Fruit fly (Drosophila melanogaster): ENCODE data around the gene CG12520.
A peak's percentile ranks its signal among the peaks of the same experiment; 100 is the strongest.

The CG12520 gene

dm6 chr3L:12867956-12868443 is 34.5 kb downstream of the CG12520 start:
- no peak for TF ChIP-seq otp (GFP tag; IDR thresholded peaks at IDR 0.05)
- peak; percentile 99 for TF ChIP-seq CG15601 (tag; optimal IDR thresholded peaks at IDR 0.05)
- no peak for TF ChIP-seq HmgZ (tag; optimal IDR thresholded peaks at IDR 0.05)
- peak; percentile 97 for TF ChIP-seq CG5180 (GFP tag; optimal IDR thresholded peaks at IDR 0.05)
- no peak for TF ChIP-seq Ssrp (tag; optimal IDR thresholded peaks at IDR 0.05)
- TF ChIP-seq Poxn (GFP tag; IDR thresholded peaks at IDR 0.05): no peak
- TF ChIP-seq mirr (GFP tag; optimal IDR thresholded peaks at IDR 0.05): no peak
- TF ChIP-seq NC2β (GFP tag; optimal IDR thresholded peaks at IDR 0.05): no peak
- no peak for TF ChIP-seq ttk (GFP tag; IDR thresholded peaks at IDR 0.05)
- TF ChIP-seq Fer1 (GFP tag; optimal IDR thresholded peaks at IDR 0.05): peak; percentile 35
- no peak for TF ChIP-seq chif (GFP tag; optimal IDR thresholded peaks at IDR 0.05)

dm6 chr3L:12864472-12864871 is 38.1 kb downstream of the CG12520 start:
- TF ChIP-seq tx (GFP tag; optimal IDR thresholded peaks at IDR 0.05) (no peak), CG4360 (GFP tag; IDR thresholded peaks at IDR 0.05) (peak; percentile 56; the same call in 1 of the 2 replicates)

dm6 chr3L:12862820-12863219 is 39.7 kb downstream of the CG12520 start, which contains the start of gene CG10943:
TSS of gene CG10943 (minus strand) at chr3L:12862920.
- 0 out of 2 replicates have a peak, but pooled peaks have one; percentile 22 for TF ChIP-seq GATAe (GFP tag; conservative IDR thresholded peaks at IDR 0.05)
- no peak for TF ChIP-seq Aef1 (GFP tag; IDR thresholded peaks at IDR 0.05)
- peak; percentile 4 for TF ChIP-seq exex (tag; optimal IDR thresholded peaks at IDR 0.05)

dm6 chr3L:12861255-12861899 is 41.2 kb downstream of the CG12520 start, which contains the start of gene CG32107:
TSS of gene CG32107 (minus strand) at chr3L:12861305.
- TF ChIP-seq CG10959 (GFP tag; IDR thresholded peaks at IDR 0.05): no peak
- TF ChIP-seq wor (GFP tag; IDR thresholded peaks at IDR 0.05): no peak
- TF ChIP-seq Dbx (GFP tag; IDR thresholded peaks at IDR 0.05): no peak
- TF ChIP-seq BEAF-32 (GFP tag; optimal IDR thresholded peaks at IDR 0.05): peak; percentile 12
- no peak for TF ChIP-seq jing (GFP tag; optimal IDR thresholded peaks at IDR 0.05)
- no peak for TF ChIP-seq Hsf (GFP tag; optimal IDR thresholded peaks at IDR 0.05)
- TF ChIP-seq CrebB (tag; optimal IDR thresholded peaks at IDR 0.05): no peak
- no peak for TF ChIP-seq zfh2 (GFP tag; optimal IDR thresholded peaks at IDR 0.05)
- no peak for TF ChIP-seq crc (GFP tag; optimal IDR thresholded peaks at IDR 0.05)
- peak; percentile 30 for TF ChIP-seq Ets97D (GFP tag; optimal IDR thresholded peaks at IDR 0.05)
- no peak for TF ChIP-seq CG17912 (GFP tag; optimal IDR thresholded peaks at IDR 0.05)
- no peak for TF ChIP-seq Dll (GFP tag; IDR thresholded peaks at IDR 0.05; ENCODE audit: partially characterized antibody)
- TF ChIP-seq CG1603 (tag; optimal IDR thresholded peaks at IDR 0.05): no peak
- no peak for TF ChIP-seq CG7556 (GFP tag; optimal IDR thresholded peaks at IDR 0.05)
- TF ChIP-seq Spps (tag; optimal IDR thresholded peaks at IDR 0.05): no peak
- TF ChIP-seq CG3838 (GFP tag; optimal IDR thresholded peaks at IDR 0.05): no peak
- TF ChIP-seq HHEX (GFP tag; optimal IDR thresholded peaks at IDR 0.05): no peak
- peak; percentile 44 for TF ChIP-seq CG5180 (GFP tag; optimal IDR thresholded peaks at IDR 0.05)
- TF ChIP-seq Ptx1 (GFP tag; IDR thresholded peaks at IDR 0.05): no peak
- no peak for TF ChIP-seq CG16813 (GFP tag; IDR thresholded peaks at IDR 0.05; ENCODE audit: partially characterized antibody)
- TF ChIP-seq B-H2 (GFP tag; optimal IDR thresholded peaks at IDR 0.05): no peak
- TF ChIP-seq Bgb (GFP tag; IDR thresholded peaks at IDR 0.05; ENCODE audit: partially characterized antibody): peak; percentile 34; the same call in 1 of the 2 replicates
- TF ChIP-seq CoRest (tag; optimal IDR thresholded peaks at IDR 0.05): peak; percentile 31
- TF ChIP-seq mirr (GFP tag; optimal IDR thresholded peaks at IDR 0.05): peak; percentile 40
- TF ChIP-seq CG3995 (GFP tag; optimal IDR thresholded peaks at IDR 0.05): no peak
- no peak for TF ChIP-seq Kr (GFP tag; optimal IDR thresholded peaks at IDR 0.05)
- TF ChIP-seq CG11560 (tag; IDR thresholded peaks at IDR 0.05): no peak
- no peak; the same call in 2 of the 3 replicates for TF ChIP-seq CG34224 (GFP tag; IDR thresholded peaks at IDR 0.05; ENCODE audit: partially characterized antibody)
- no peak for TF ChIP-seq sqz (GFP tag; optimal IDR thresholded peaks at IDR 0.05)
- no peak for TF ChIP-seq maf-S (GFP tag; optimal IDR thresholded peaks at IDR 0.05)

All from whole organism, embryonic.